Worm (Caenorhabditis elegans) whole organism, young adult: ENCODE measurements around the gene C10A4.6.

Source experiments
- C17E4.6 ChIP-seq: fragments of 200-800 bp; sonication (Bioruptor generic); IDR thresholded peaks from 2 replicates; pipeline ENCODE4 v1.3.6; 2022; ENCODE audit warnings: missing genetic modification reagents, missing genetic modification characterization, missing compliant biosample characterization
- F23B12.7 ChIP-seq: sonication (generic microtip); optimal IDR thresholded peaks from 2 replicates; lab custom pipeline; 2017; ENCODE audit warnings: missing genetic modification characterization, mild to moderate bottlenecking, missing compliant biosample characterization, antibody characterized with exemption, moderate library complexity; ENCODE audit not compliant: insufficient read depth
- aptf-2 ChIP-seq: fragments of 200-800 bp; sonication (Bioruptor generic); conservative IDR thresholded peaks from 2 replicates; pipeline ENCODE4 v1.3.6; 2022; ENCODE audit warnings: missing genetic modification reagents, missing genetic modification characterization, missing compliant biosample characterization
- dpl-1 ChIP-seq: fragments of 150-350 bp; optimal IDR thresholded peaks from 2 replicates; lab custom pipeline; 2014; ENCODE audit warnings: missing biosample characterization, missing genetic modification reagents, missing genetic modification characterization
- lsy-27 ChIP-seq: sonication (generic microtip); optimal IDR thresholded peaks from 2 replicates; lab custom pipeline; 2017; ENCODE audit warnings: missing genetic modification characterization, mild to moderate bottlenecking, missing compliant biosample characterization, antibody characterized with exemption, missing genotype, borderline replicate concordance; ENCODE audit not compliant: insufficient read depth
- nhr-90 ChIP-seq: sonication (generic microtip); optimal IDR thresholded peaks from 2 replicates; lab custom pipeline; 2016; ENCODE audit warnings: missing genotype, mild to moderate bottlenecking, missing genetic modification characterization, missing compliant biosample characterization
- pha-4 ChIP-seq: fragments of 150-350 bp; sonication (generic microtip); optimal IDR thresholded peaks from 2 replicates; lab custom pipeline; 2014; ENCODE audit warnings: missing biosample characterization, missing genetic modification reagents, missing genetic modification characterization
- sea-2 ChIP-seq: fragments of 200-800 bp; sonication (Bioruptor generic); IDR thresholded peaks from 2 replicates; pipeline ENCODE4 v1.3.6; 2022; ENCODE audit warnings: missing genetic modification characterization, missing compliant biosample characterization
- tlf-1 ChIP-seq: fragments of 200-800 bp; sonication (Bioruptor generic); optimal IDR thresholded peaks from 2 replicates; lab custom pipeline; 2018; ENCODE audit warnings: mild to moderate bottlenecking, missing genetic modification characterization, missing compliant biosample characterization
- ztf-22 ChIP-seq: fragments of 200-800 bp; sonication (Bioruptor generic); optimal IDR thresholded peaks from 2 replicates; lab custom pipeline; 2018; ENCODE audit warnings: mild to moderate bottlenecking, missing genetic modification characterization, moderate library complexity, missing compliant biosample characterization

ce11 chrX:7369770-7370169, 20.6 kb upstream of the C10A4.6 start:
- no peak for TF ChIP-seq sea-2 (GFP tag; lab: Robert Waterston, UW)
- no peak for TF ChIP-seq lsy-27 (tag; lab: Kevin White, UChicago)
- no peak for TF ChIP-seq tlf-1
- TF ChIP-seq ztf-22 (GFP tag; lab: Kevin White, UChicago), result no peak
- TF ChIP-seq dpl-1, result no peak
- no peak for TF ChIP-seq nhr-90 (tag; lab: Kevin White, UChicago)
- TF ChIP-seq aptf-2 (GFP tag; lab: Robert Waterston, UW), result no peak
- TF ChIP-seq pha-4 (tag; lab: Kevin White, UChicago), result no peak
- no peak for TF ChIP-seq F23B12.7
- TF ChIP-seq C17E4.6 (GFP tag; lab: Robert Waterston, UW), result no peak
